Worm (Caenorhabditis elegans): ENCODE data around the gene C17B7.14.

C17B7.14 gene

ce11 chrV:3284629-3285028 lies 35.7 kb downstream of the C17B7.14 start, which contains the start of gene F35F10.5 (continued):
- TF ChIP-seq snpc-1.3 (tag; optimal IDR thresholded peaks at IDR 0.05; ENCODE audit: insufficient read depth), result no peak
- no peak for TF ChIP-seq lin-35 (GFP tag; optimal IDR thresholded peaks at IDR 0.05)
- no peak for TF ChIP-seq snpc-3.4 (tag; optimal IDR thresholded peaks at IDR 0.05)
- TF ChIP-seq aptf-3 (GFP tag; IDR thresholded peaks at IDR 0.05), result no peak
- no peak for TF ChIP-seq nfya-1 (tag; optimal IDR thresholded peaks at IDR 0.05; ENCODE audit: borderline replicate concordance, insufficient read depth)
- no peak for TF ChIP-seq zfh-2 (GFP tag; conservative IDR thresholded peaks at IDR 0.05)
- no peak for TF ChIP-seq rcor-1 (GFP tag; IDR thresholded peaks at IDR 0.05)

- TF ChIP-seq ztf-25 (GFP tag; IDR thresholded peaks at IDR 0.05), result no peak
- TF ChIP-seq B0019.2 (GFP tag; conservative IDR thresholded peaks at IDR 0.05), result no peak
- no peak for TF ChIP-seq dox-1 (GFP tag; IDR thresholded peaks at IDR 0.05)
- TF ChIP-seq snpc-1.3 (tag; optimal IDR thresholded peaks at IDR 0.05; ENCODE audit: insufficient read depth), result no peak
- no peak for TF ChIP-seq him-1 (tag; optimal IDR thresholded peaks at IDR 0.05)
- TF ChIP-seq sea-2 (GFP tag; IDR thresholded peaks at IDR 0.05), result no peak
These were observed 37.4 kb downstream of the C17B7.14 start, which contains the start of gene str-64 for ce11 chrV:3282957-3283356. Gene str-64, plus strand, starts transcription at chrV:3283257.

ce11 chrV:3281523-3281922 lies 38.8 kb downstream of the C17B7.14 start, which contains the start of gene T28A11.25:
Gene T28A11.25, plus strand, starts transcription at chrV:3281823.
- TF ChIP-seq F49E8.2 (tag; optimal IDR thresholded peaks at IDR 0.05; ENCODE audit: insufficient read depth), result no peak
- TF ChIP-seq madf-3 (GFP tag; IDR thresholded peaks at IDR 0.05), result 0 out of 2 replicates have a peak, but pooled peaks have one; percentile 28
- TF ChIP-seq bed-2 (GFP tag; IDR thresholded peaks at IDR 0.05), result no peak

ce11 chrV:3280009-3280408 lies 40.3 kb downstream of the C17B7.14 start, which contains the start of gene T28A11.2:
Gene T28A11.2, plus strand, starts transcription at chrV:3280379.
- TF ChIP-seq lin-40 (tag; optimal IDR thresholded peaks at IDR 0.05) (no peak), ceh-79 (tag; optimal IDR thresholded peaks at IDR 0.05) (no peak), ztf-22 (GFP tag; optimal IDR thresholded peaks at IDR 0.05) (no peak), Y56A3A.18 (GFP tag; IDR thresholded peaks at IDR 0.05) (no peak), Y53G8AR.9 (GFP tag; conservative IDR thresholded peaks at IDR 0.05) (no peak), rec-8 (tag; optimal IDR thresholded peaks at IDR 0.05) (no peak)

DNA sequence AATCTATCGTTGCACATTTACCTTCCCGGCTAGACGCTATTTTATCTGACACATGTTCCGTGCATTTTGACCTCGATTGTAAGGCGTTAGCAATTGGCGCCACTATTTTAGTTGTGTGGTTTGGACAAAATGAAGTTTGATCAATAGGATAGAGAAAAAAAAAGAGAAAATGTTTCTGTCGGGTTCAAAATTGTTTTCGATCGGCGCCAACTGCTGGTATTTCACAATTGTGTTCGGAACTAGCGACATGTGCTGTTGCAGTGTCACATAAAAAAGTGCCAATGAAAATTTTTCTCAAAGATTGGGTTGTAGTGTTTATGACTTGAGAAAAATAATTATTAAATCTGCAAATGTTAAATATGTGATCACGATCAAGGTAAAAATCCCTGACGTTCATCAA lies 41.2 kb downstream of the C17B7.14 start:
- no peak for TF ChIP-seq let-607 (tag; optimal IDR thresholded peaks at IDR 0.05)
- TF ChIP-seq tbp1 (GFP tag; optimal IDR thresholded peaks at IDR 0.05), result no peak
- TF ChIP-seq T07F8.4 (tag; optimal IDR thresholded peaks at IDR 0.05), result no peak
- no peak for TF ChIP-seq B0336.3 (GFP tag; IDR thresholded peaks at IDR 0.05)
- TF ChIP-seq Y95B8A.8 (GFP tag; IDR thresholded peaks at IDR 0.05), result no peak
- no peak for TF ChIP-seq F37B4.10 (GFP tag; IDR thresholded peaks at IDR 0.05)
- no peak for TF ChIP-seq attf-3 (GFP tag; conservative IDR thresholded peaks at IDR 0.05)

ce11 chrV:3278101-3278639 lies 42.2 kb downstream of the C17B7.14 start, which contains the start of gene fbxa-64:
Gene fbxa-64, minus strand, starts transcription at chrV:3278151.
- TF ChIP-seq bed-1 (GFP tag; IDR thresholded peaks at IDR 0.05), result no peak
